Worm (Caenorhabditis elegans) whole organism, mixed stage, embryonic: ENCODE data around the gene alh-1.

Experiments used
- bed-3 ChIP-seq: fragments of 200-800 bp; sonication (Bioruptor generic); optimal IDR thresholded peaks from 3 replicates; lab custom pipeline; 2018; ENCODE audit warnings: mild to moderate bottlenecking, missing genetic modification characterization, moderate library complexity, missing compliant biosample characterization
- blmp-1 ChIP-seq: fragments of 150-350 bp; optimal IDR thresholded peaks from 2 replicates; lab custom pipeline; 2014; ENCODE audit warnings: missing biosample characterization, missing genetic modification characterization
- ceh-39 ChIP-seq: fragments of 150-350 bp; optimal IDR thresholded peaks from 2 replicates; lab custom pipeline; 2014; ENCODE audit warnings: missing biosample characterization, missing genetic modification characterization
- ceh-43 ChIP-seq: fragments of 200-800 bp; sonication (Bioruptor generic); optimal IDR thresholded peaks from 2 replicates; lab custom pipeline; 2018; ENCODE audit warnings: mild to moderate bottlenecking, missing genetic modification characterization, moderate library complexity, missing compliant biosample characterization
- ceh-83 ChIP-seq: fragments of 200-800 bp; sonication (Bioruptor generic); optimal IDR thresholded peaks from 2 replicates; lab custom pipeline; 2018; ENCODE audit warnings: mild to moderate bottlenecking, missing genetic modification characterization, missing compliant biosample characterization
- ces-1 ChIP-seq: fragments of 150-350 bp; optimal IDR thresholded peaks from 2 replicates; lab custom pipeline; 2014; ENCODE audit warnings: missing biosample characterization, missing genetic modification reagents, missing genetic modification characterization
- cnd-1 ChIP-seq: fragments of 200-800 bp; sonication (Bioruptor generic); optimal IDR thresholded peaks from 2 replicates; lab custom pipeline; 2018; ENCODE audit warnings: mild to moderate bottlenecking, missing genetic modification characterization, missing compliant biosample characterization
- drap-1 ChIP-seq: fragments of 200-800 bp; sonication (Bioruptor generic); optimal IDR thresholded peaks from 3 replicates; lab custom pipeline; 2018; ENCODE audit warnings: mild to moderate bottlenecking, missing genetic modification characterization, missing compliant biosample characterization
- elt-1 ChIP-seq: sonication (generic microtip); optimal IDR thresholded peaks from 2 replicates; lab custom pipeline; 2017; ENCODE audit warnings: missing genetic modification characterization, mild to moderate bottlenecking, missing compliant biosample characterization, antibody characterized with exemption, moderate library complexity, borderline replicate concordance; ENCODE audit not compliant: insufficient read depth
- elt-3 ChIP-seq: fragments of 150-350 bp; optimal IDR thresholded peaks from 2 replicates; lab custom pipeline; 2014; ENCODE audit warnings: missing biosample characterization, missing genetic modification characterization
- flh-1 ChIP-seq: fragments of 200-800 bp; sonication (Bioruptor generic); optimal IDR thresholded peaks from 2 replicates; lab custom pipeline; 2018; ENCODE audit warnings: mild to moderate bottlenecking, missing genetic modification characterization, moderate library complexity, missing compliant biosample characterization
- ham-2 ChIP-seq: fragments of 200-800 bp; sonication (Bioruptor generic); optimal IDR thresholded peaks from 2 replicates; lab custom pipeline; 2018; ENCODE audit warnings: mild to moderate bottlenecking, missing genetic modification characterization, missing compliant biosample characterization
- hlh-1 ChIP-seq: fragments of 150-350 bp; optimal IDR thresholded peaks from 2 replicates; lab custom pipeline; 2014; ENCODE audit warnings: missing biosample characterization, missing genetic modification reagents, missing genetic modification characterization
- lin-13 ChIP-seq: fragments of 150-350 bp; optimal IDR thresholded peaks from 2 replicates; lab custom pipeline; 2014; ENCODE audit warnings: missing biosample characterization, missing genetic modification characterization
- lin-32 ChIP-seq: fragments of 200-800 bp; sonication (Bioruptor generic); optimal IDR thresholded peaks from 2 replicates; lab custom pipeline; 2018; ENCODE audit warnings: mild to moderate bottlenecking, missing genetic modification characterization, missing compliant biosample characterization
- lsy-2 ChIP-seq: fragments of 150-350 bp; optimal IDR thresholded peaks from 2 replicates; lab custom pipeline; 2014; ENCODE audit warnings: missing biosample characterization, missing genetic modification characterization
- mab-5 ChIP-seq: fragments of 150-350 bp; optimal IDR thresholded peaks from 2 replicates; lab custom pipeline; 2014; ENCODE audit warnings: missing biosample characterization, missing genetic modification characterization
- mep-1 ChIP-seq: fragments of 150-350 bp; optimal IDR thresholded peaks from 2 replicates; lab custom pipeline; 2017; ENCODE audit warnings: missing biosample characterization, missing genetic modification reagents, missing genetic modification characterization, inconsistent platforms
- mls-2 ChIP-seq: sonication (generic microtip); optimal IDR thresholded peaks from 2 replicates; lab custom pipeline; 2016; ENCODE audit warnings: mild to moderate bottlenecking, missing genetic modification characterization, moderate library complexity, missing compliant biosample characterization
- nhr-12 ChIP-seq: fragments of 150-350 bp; optimal IDR thresholded peaks from 2 replicates; lab custom pipeline; 2014; ENCODE audit warnings: missing biosample characterization, missing genetic modification characterization
- nhr-2 ChIP-seq: fragments of 150-350 bp; optimal IDR thresholded peaks from 2 replicates; lab custom pipeline; 2014; ENCODE audit warnings: missing biosample characterization, missing genetic modification characterization
- nhr-237 ChIP-seq: fragments of 150-350 bp; optimal IDR thresholded peaks from 2 replicates; lab custom pipeline; 2014; ENCODE audit warnings: missing biosample characterization, missing genetic modification characterization
- nhr-28 ChIP-seq: fragments of 150-350 bp; optimal IDR thresholded peaks from 2 replicates; lab custom pipeline; 2014; ENCODE audit warnings: missing biosample characterization, missing genetic modification characterization
- nhr-76 ChIP-seq: sonication (generic microtip); optimal IDR thresholded peaks from 2 replicates; lab custom pipeline; 2017; ENCODE audit warnings: missing biosample characterization, missing genetic modification characterization
- pha-4 ChIP-seq: fragments of 150-350 bp; optimal IDR thresholded peaks from 2 replicates; lab custom pipeline; 2018; ENCODE audit warnings: missing biosample characterization, missing genetic modification reagents, missing genetic modification characterization
- sem-2 ChIP-seq: fragments of 200-800 bp; sonication (Bioruptor generic); optimal IDR thresholded peaks from 2 replicates; lab custom pipeline; 2018; ENCODE audit warnings: mild to moderate bottlenecking, missing genetic modification characterization, missing compliant biosample characterization
- snpc-4 ChIP-seq: fragments of 150-350 bp; optimal IDR thresholded peaks from 2 replicates; lab custom pipeline; 2014; ENCODE audit warnings: missing biosample characterization, missing genetic modification characterization
- sptf-1 ChIP-seq: sonication (generic microtip); optimal IDR thresholded peaks from 2 replicates; lab custom pipeline; 2017; ENCODE audit warnings: mild to moderate bottlenecking, missing genetic modification characterization, moderate library complexity, missing compliant biosample characterization
- tbx-8 ChIP-seq: fragments of 200-800 bp; sonication (Bioruptor generic); optimal IDR thresholded peaks from 2 replicates; lab custom pipeline; 2018; ENCODE audit warnings: mild to moderate bottlenecking, missing genetic modification characterization, moderate library complexity, missing compliant biosample characterization
- unc-120 ChIP-seq: sonication (generic microtip); optimal IDR thresholded peaks from 2 replicates; lab custom pipeline; 2017; ENCODE audit warnings: missing genetic modification characterization, missing compliant biosample characterization; ENCODE audit not compliant: poor library complexity, severe bottlenecking
- unc-39 ChIP-seq: fragments of 150-350 bp; optimal IDR thresholded peaks from 2 replicates; lab custom pipeline; 2014; ENCODE audit warnings: missing biosample characterization, missing genetic modification characterization
- unc-62 ChIP-seq: fragments of 150-350 bp; optimal IDR thresholded peaks from 2 replicates; lab custom pipeline; 2014; ENCODE audit warnings: missing biosample characterization, missing genetic modification reagents, missing genetic modification characterization
- zip-8 ChIP-seq: fragments of 150-350 bp; optimal IDR thresholded peaks from 2 replicates; lab custom pipeline; 2014; ENCODE audit warnings: missing biosample characterization, missing genetic modification characterization
- ztf-11 ChIP-seq: fragments of 150-350 bp; optimal IDR thresholded peaks from 2 replicates; lab custom pipeline; 2014; ENCODE audit warnings: missing biosample characterization, missing genetic modification characterization

The alh-1 gene

ce11 chrIII:5094506-5094905 lies 16.9 kb downstream of the alh-1 start, which contains the start of gene F54D8.10:
Gene F54D8.10, plus strand, starts transcription at chrIII:5094806.
- TF ChIP-seq ceh-39 (no peak), blmp-1 (tag; lab: Kevin White, UChicago) (no peak), elt-3 (no peak), unc-39 (tag; lab: Kevin White, UChicago) (no peak), mep-1 (tag; lab: Kevin White, UChicago) (no peak), nhr-76 (tag; lab: Kevin White, UChicago) (no peak), elt-1 (no peak), unc-62 (GFP tag; lab: Kevin White, UChicago) (no peak), drap-1 (GFP tag; lab: Kevin White, UChicago) (no peak), zip-8 (no peak), bed-3 (GFP tag; lab: Kevin White, UChicago) (no peak), ham-2 (GFP tag; lab: Kevin White, UChicago) (no peak), ceh-83 (GFP tag; lab: Kevin White, UChicago) (no peak), lsy-2 (no peak), tbx-8 (GFP tag; lab: Kevin White, UChicago) (no peak), lin-13 (tag; lab: Kevin White, UChicago) (no peak), mab-5 (no peak), ceh-43 (no peak)
- TF ChIP-seq, all 35 proteins: peak for 0

ce11 chrIII:5096741-5097140 lies 19.2 kb downstream of the alh-1 start:
- no peak for TF ChIP-seq bed-3 (GFP tag; lab: Kevin White, UChicago)
- TF ChIP-seq snpc-4 (tag; lab: Kevin White, UChicago) = no peak
- TF ChIP-seq ceh-83 (GFP tag; lab: Kevin White, UChicago) = no peak
- no peak for TF ChIP-seq hlh-1
- no peak for TF ChIP-seq pha-4 (tag; lab: Kevin White, UChicago)
- TF ChIP-seq sem-2 (GFP tag; lab: Kevin White, UChicago) = no peak
- no peak for TF ChIP-seq lsy-2
- no peak for TF ChIP-seq lin-13 (tag; lab: Kevin White, UChicago)
- TF ChIP-seq zip-8 = no peak
- no peak for TF ChIP-seq flh-1 (GFP tag; lab: Kevin White, UChicago)
- TF ChIP-seq nhr-237 (tag; lab: Kevin White, UChicago) = no peak
- no peak for TF ChIP-seq drap-1 (GFP tag; lab: Kevin White, UChicago)
- TF ChIP-seq nhr-28 (tag; lab: Kevin White, UChicago) = no peak
- no peak for TF ChIP-seq sptf-1 (tag; lab: Kevin White, UChicago)
- TF ChIP-seq ztf-11 (tag; lab: Kevin White, UChicago) = no peak
- TF ChIP-seq mls-2 (tag; lab: Kevin White, UChicago) = no peak
- TF ChIP-seq ceh-43 = no peak
- TF ChIP-seq nhr-2 (tag; lab: Kevin White, UChicago) = no peak

- TF ChIP-seq ceh-43 = no peak
- TF ChIP-seq nhr-237 (tag; lab: Kevin White, UChicago) = no peak
- TF ChIP-seq hlh-1 = no peak
- no peak for TF ChIP-seq drap-1 (GFP tag; lab: Kevin White, UChicago)
- no peak for TF ChIP-seq ceh-39
- no peak for TF ChIP-seq nhr-12 (tag; lab: Kevin White, UChicago)
- TF ChIP-seq sem-2 (GFP tag; lab: Kevin White, UChicago) = no peak
- no peak for TF ChIP-seq pha-4 (tag; lab: Kevin White, UChicago)
- no peak for TF ChIP-seq zip-8
- TF ChIP-seq ham-2 (GFP tag; lab: Kevin White, UChicago) = no peak
- no peak for TF ChIP-seq lin-13 (tag; lab: Kevin White, UChicago)
- TF ChIP-seq nhr-2 (tag; lab: Kevin White, UChicago) = no peak
- TF ChIP-seq sptf-1 (tag; lab: Kevin White, UChicago) = no peak
- no peak for TF ChIP-seq lsy-2
- no peak for TF ChIP-seq blmp-1 (tag; lab: Kevin White, UChicago)
- TF ChIP-seq mls-2 (tag; lab: Kevin White, UChicago) = no peak
- TF ChIP-seq ces-1 = no peak
Measured at ce11 chrIII:5098740-5099276, 21.2 kb downstream of the alh-1 start.

ce11 chrIII:5099500-5099899 lies 21.9 kb downstream of the alh-1 start:
- TF ChIP-seq ceh-43 = no peak

- no peak for TF ChIP-seq ceh-43
- TF ChIP-seq sptf-1 (tag; lab: Kevin White, UChicago) = peak; percentile 1
- no peak for TF ChIP-seq tbx-8 (GFP tag; lab: Kevin White, UChicago)
- no peak for TF ChIP-seq elt-1
- no peak for TF ChIP-seq mls-2 (tag; lab: Kevin White, UChicago)
- TF ChIP-seq lin-32 (GFP tag; lab: Kevin White, UChicago) = no peak
- TF ChIP-seq unc-39 (tag; lab: Kevin White, UChicago) = no peak
- no peak for TF ChIP-seq ham-2 (GFP tag; lab: Kevin White, UChicago)
- no peak for TF ChIP-seq snpc-4 (tag; lab: Kevin White, UChicago)
- TF ChIP-seq elt-3 = no peak
- TF ChIP-seq nhr-76 (tag; lab: Kevin White, UChicago) = no peak
- TF ChIP-seq lsy-2 = peak; percentile 72
- TF ChIP-seq cnd-1 (tag; lab: Kevin White, UChicago) = no peak
- TF ChIP-seq mab-5 = no peak
- no peak for TF ChIP-seq nhr-28 (tag; lab: Kevin White, UChicago)
- TF ChIP-seq pha-4 (tag; lab: Kevin White, UChicago) = peak; percentile 28
- TF ChIP-seq nhr-237 (tag; lab: Kevin White, UChicago) = peak; percentile 24
- TF ChIP-seq drap-1 (GFP tag; lab: Kevin White, UChicago) = no peak
- TF ChIP-seq nhr-2 (tag; lab: Kevin White, UChicago) = no peak
- TF ChIP-seq ceh-83 (GFP tag; lab: Kevin White, UChicago) = no peak
- TF ChIP-seq lin-13 (tag; lab: Kevin White, UChicago) = no peak
- TF ChIP-seq ceh-39 = peak; percentile 49
- TF ChIP-seq ztf-11 (tag; lab: Kevin White, UChicago) = no peak
- no peak for TF ChIP-seq blmp-1 (tag; lab: Kevin White, UChicago)
- TF ChIP-seq sem-2 (GFP tag; lab: Kevin White, UChicago) = no peak
- no peak for TF ChIP-seq bed-3 (GFP tag; lab: Kevin White, UChicago)
- TF ChIP-seq unc-120 (tag; lab: Kevin White, UChicago) = no peak
- TF ChIP-seq mep-1 (tag; lab: Kevin White, UChicago) = peak; percentile 13
- TF ChIP-seq zip-8 = no peak
- no peak for TF ChIP-seq nhr-12 (tag; lab: Kevin White, UChicago)
- peak; percentile 60 for TF ChIP-seq ces-1
- TF ChIP-seq hlh-1 = no peak
- no peak for TF ChIP-seq flh-1 (GFP tag; lab: Kevin White, UChicago)
Measured at ce11 chrIII:5102616-5103015, 25.1 kb downstream of the alh-1 start, which contains the start of gene F54D8.6. Gene F54D8.6, plus strand, starts transcription at chrIII:5102985.
